Fruit fly (Drosophila melanogaster) whole organism, pupa: ENCODE data around the gene Acox3.

Experiments used
- CG15710 ChIP-seq: fragments of 200-800 bp; sonication (Bioruptor generic); optimal IDR thresholded peaks from 2 replicates; lab custom pipeline; 2018; ENCODE audit warnings: missing biosample characterization, mild to moderate bottlenecking, missing genetic modification characterization, moderate library complexity
- CG34367 ChIP-seq: fragments of 200-800 bp; sonication (Bioruptor generic); optimal IDR thresholded peaks from 2 replicates; lab custom pipeline; 2018; ENCODE audit warnings: missing biosample characterization, mild to moderate bottlenecking, missing genetic modification characterization
- CG4496 ChIP-seq: fragments of 200-800 bp; sonication (Bioruptor generic); IDR thresholded peaks from 3 replicates; pipeline ENCODE4 v1.3.6; 2022; ENCODE audit warnings: missing biosample characterization, missing genetic modification characterization
- CG8159 ChIP-seq: fragments of 200-800 bp; sonication (Bioruptor generic); optimal IDR thresholded peaks from 3 replicates; lab custom pipeline; 2018; ENCODE audit warnings: missing biosample characterization, mild to moderate bottlenecking, missing genetic modification characterization, moderate library complexity
- Snoo ChIP-seq: fragments of 200-800 bp; sonication (Bioruptor generic); optimal IDR thresholded peaks from 3 replicates; lab custom pipeline; 2017; ENCODE audit warnings: missing biosample characterization, mild to moderate bottlenecking, missing genetic modification characterization, inconsistent platforms

- TF ChIP-seq Snoo (tag; lab: Kevin White, UChicago): peak; percentile 84
- TF ChIP-seq CG8159 (tag; lab: Kevin White, UChicago): peak; percentile 92
- TF ChIP-seq CG4496 (GFP tag; lab: Robert Waterston, UW): peak; percentile 94
- TF ChIP-seq CG34367 (tag; lab: Kevin White, UChicago): peak; percentile 71
- TF ChIP-seq CG15710: peak; percentile 94
These were observed 42.6 kb upstream of the Acox3 start, which contains the start of the genes Phf5a and CG31638 for dm6 chr2L:6490783-6491249.
